Worm (Caenorhabditis elegans) whole organism, L1 larva: ENCODE measurements around the gene math-42.

Experiments
- Y116A8C.19 ChIP-seq: sonication (generic microtip); optimal IDR thresholded peaks from 2 replicates; lab custom pipeline; 2016; ENCODE audit warnings: missing compliant biosample characterization, missing genetic modification characterization, borderline replicate concordance
- alr-1 ChIP-seq: fragments of 200-800 bp; sonication (Bioruptor generic); optimal IDR thresholded peaks from 2 replicates; lab custom pipeline; 2018; ENCODE audit warnings: borderline replicate concordance, mild to moderate bottlenecking, missing genetic modification characterization, missing compliant biosample characterization
- aly-2 ChIP-seq: fragments of 150-350 bp; optimal IDR thresholded peaks from 2 replicates; lab custom pipeline; 2014; ENCODE audit warnings: missing biosample characterization, missing genetic modification characterization
- ama-1 ChIP-seq: fragments of 150-350 bp; optimal IDR thresholded peaks from 2 replicates; lab custom pipeline; 2014
- blmp-1 ChIP-seq: fragments of 150-350 bp; optimal IDR thresholded peaks from 2 replicates; lab custom pipeline; 2014; ENCODE audit warnings: missing biosample characterization, missing genetic modification characterization
- ceh-88 ChIP-seq: fragments of 200-800 bp; sonication (Bioruptor generic); IDR thresholded peaks from 2 replicates; pipeline ENCODE4 v1.3.6; 2022; ENCODE audit warnings: missing genetic modification characterization, missing compliant biosample characterization
- dpl-1 ChIP-seq, 3 experiments: fragments of 150-350 bp in 2 of 3; sonication (generic microtip) in 1 of 3; optimal IDR thresholded peaks; 2 replicates each; lab custom pipeline; 2014 to 2017; ENCODE audit warnings: missing biosample characterization in 3 of 3, missing genetic modification characterization in 3 of 3, missing genetic modification reagents in 3 of 3
- dsc-1 ChIP-seq: sonication (generic microtip); optimal IDR thresholded peaks from 2 replicates; lab custom pipeline; 2016; ENCODE audit warnings: mild to moderate bottlenecking, missing genetic modification characterization, missing compliant biosample characterization
- efl-1 ChIP-seq, 4 experiments: fragments of 150-350 bp; optimal IDR thresholded peaks in 3 of 4; peaks in 1 of 4; 1 replicate in 1 of 4; 2 replicates in 3 of 4; lab custom pipeline; 2014; ENCODE audit warnings: missing biosample characterization in 2 of 4, missing genetic modification characterization in 2 of 4, missing genetic modification reagents in 2 of 4
- elt-2 ChIP-seq: sonication (generic microtip); optimal IDR thresholded peaks from 2 replicates; lab custom pipeline; 2016; ENCODE audit warnings: missing genetic modification characterization, mild to moderate bottlenecking, inconsistent platforms, missing compliant biosample characterization, missing genetic modification reagents
- elt-3 ChIP-seq, 6 experiments: fragments of 150-350 bp in 1 of 6; sonication (generic microtip); optimal IDR thresholded peaks; 2 replicates each; lab custom pipeline; 2017 to 2018; ENCODE audit warnings: missing biosample characterization in 6 of 6, missing genetic modification characterization in 6 of 6, inconsistent platforms in 1 of 6
- fkh-8 ChIP-seq: sonication (generic microtip); optimal IDR thresholded peaks from 2 replicates; lab custom pipeline; 2016; ENCODE audit warnings: mild to moderate bottlenecking, missing genetic modification characterization, missing compliant biosample characterization
- fos-1 ChIP-seq: fragments of 150-350 bp; optimal IDR thresholded peaks from 2 replicates; lab custom pipeline; 2014; ENCODE audit warnings: missing biosample characterization, missing genetic modification characterization
- grh-1 ChIP-seq: fragments of 200-800 bp; sonication (Bioruptor generic); IDR thresholded peaks from 2 replicates; pipeline ENCODE4 v1.3.6; 2022; ENCODE audit warnings: missing genetic modification reagents, missing genetic modification characterization, missing compliant biosample characterization
- hlh-17 ChIP-seq: fragments of 200-800 bp; sonication (Bioruptor generic); optimal IDR thresholded peaks from 2 replicates; lab custom pipeline; 2018; ENCODE audit warnings: missing genetic modification characterization, mild to moderate bottlenecking, missing compliant biosample characterization, moderate library complexity, borderline replicate concordance
- hlh-4 ChIP-seq: sonication (generic microtip); optimal IDR thresholded peaks from 2 replicates; lab custom pipeline; 2016; ENCODE audit warnings: mild to moderate bottlenecking, missing genetic modification characterization, missing compliant biosample characterization
- hpl-2 ChIP-seq: fragments of 150-350 bp; optimal IDR thresholded peaks from 2 replicates; lab custom pipeline; 2014; ENCODE audit warnings: missing biosample characterization, missing genetic modification reagents, missing genetic modification characterization
- isw-1 ChIP-seq: fragments of 200-800 bp; sonication (Bioruptor generic); IDR thresholded peaks from 2 replicates; pipeline ENCODE4 v1.3.6; 2022; ENCODE audit warnings: missing genetic modification characterization, missing compliant biosample characterization
- lin-15B ChIP-seq: fragments of 150-350 bp; sonication (generic microtip); optimal IDR thresholded peaks from 3 replicates; lab custom pipeline; 2014; ENCODE audit warnings: missing biosample characterization, missing genetic modification characterization
- lin-35 ChIP-seq, 2 experiments: fragments of 150-350 bp; optimal IDR thresholded peaks; 2 replicates each; lab custom pipeline; 2014; ENCODE audit warnings: missing biosample characterization in 2 of 2, missing genetic modification characterization in 2 of 2, missing genetic modification reagents in 2 of 2
- lsy-2 ChIP-seq, 2 experiments: fragments of 150-350 bp; optimal IDR thresholded peaks; 2 replicates each; lab custom pipeline; 2014; ENCODE audit warnings: missing biosample characterization in 2 of 2, missing genetic modification characterization in 2 of 2
- mdl-1 ChIP-seq, 2 experiments: fragments of 150-350 bp; optimal IDR thresholded peaks; 2 replicates each; lab custom pipeline; 2014 to 2017; ENCODE audit warnings: missing biosample characterization in 2 of 2, missing genetic modification characterization in 2 of 2, inconsistent platforms in 1 of 2
- mep-1 ChIP-seq: fragments of 150-350 bp; optimal IDR thresholded peaks from 2 replicates; lab custom pipeline; 2014; ENCODE audit warnings: missing biosample characterization, missing genetic modification characterization
- nhr-11 ChIP-seq: fragments of 150-350 bp; optimal IDR thresholded peaks from 2 replicates; lab custom pipeline; 2014; ENCODE audit warnings: missing biosample characterization, missing genetic modification characterization
- nhr-12 ChIP-seq: sonication (generic microtip); optimal IDR thresholded peaks from 2 replicates; lab custom pipeline; 2017; ENCODE audit warnings: missing biosample characterization, missing genetic modification characterization
- nhr-20 ChIP-seq: sonication (generic microtip); optimal IDR thresholded peaks from 2 replicates; lab custom pipeline; 2016; ENCODE audit warnings: mild to moderate bottlenecking, missing genetic modification characterization, missing compliant biosample characterization
- nhr-71 ChIP-seq: sonication (generic microtip); optimal IDR thresholded peaks from 2 replicates; lab custom pipeline; 2016; ENCODE audit warnings: mild to moderate bottlenecking, missing genetic modification characterization, moderate library complexity, missing compliant biosample characterization
- nhr-76 ChIP-seq: sonication (generic microtip); optimal IDR thresholded peaks from 2 replicates; lab custom pipeline; 2017; ENCODE audit warnings: missing biosample characterization, missing genetic modification characterization
- nhr-77 ChIP-seq: fragments of 150-350 bp; optimal IDR thresholded peaks from 2 replicates; lab custom pipeline; 2014; ENCODE audit warnings: missing biosample characterization, missing genetic modification characterization
- nhr-85 ChIP-seq: sonication (generic microtip); peaks from one replicate; lab custom pipeline; 2016; ENCODE audit warnings: missing genetic modification characterization, inconsistent platforms, missing compliant biosample characterization
- pag-3 ChIP-seq: sonication (generic microtip); optimal IDR thresholded peaks from 2 replicates; lab custom pipeline; 2017; ENCODE audit warnings: missing genetic modification characterization, mild to moderate bottlenecking, missing compliant biosample characterization, antibody characterized with exemption, borderline replicate concordance; ENCODE audit not compliant: insufficient read depth
- pax-3 ChIP-seq: fragments of 200-800 bp; sonication (Bioruptor generic); optimal IDR thresholded peaks from 2 replicates; lab custom pipeline; 2018; ENCODE audit warnings: mild to moderate bottlenecking, missing genetic modification characterization, moderate library complexity, missing compliant biosample characterization
- pqm-1 ChIP-seq: sonication (generic microtip); optimal IDR thresholded peaks from 3 replicates; lab custom pipeline; 2017; ENCODE audit warnings: missing biosample characterization, missing genetic modification characterization
- skn-1 ChIP-seq: fragments of 150-350 bp; optimal IDR thresholded peaks from 2 replicates; lab custom pipeline; 2014; ENCODE audit warnings: missing biosample characterization, missing genetic modification characterization
- snpc-4 ChIP-seq: fragments of 150-350 bp; optimal IDR thresholded peaks from 2 replicates; lab custom pipeline; 2014; ENCODE audit warnings: missing biosample characterization, missing genetic modification characterization
- swsn-7 ChIP-seq: sonication (generic microtip); optimal IDR thresholded peaks from 2 replicates; lab custom pipeline; 2016; ENCODE audit warnings: missing genetic modification characterization, missing compliant biosample characterization
- tbx-2 ChIP-seq: sonication (generic microtip); optimal IDR thresholded peaks from 2 replicates; lab custom pipeline; 2016; ENCODE audit warnings: missing genetic modification characterization, missing compliant biosample characterization
- unc-130 ChIP-seq: fragments of 150-350 bp; optimal IDR thresholded peaks from 2 replicates; lab custom pipeline; 2017; ENCODE audit warnings: missing biosample characterization, missing genetic modification characterization, inconsistent platforms
- unc-62 ChIP-seq: fragments of 150-350 bp; optimal IDR thresholded peaks from 2 replicates; lab custom pipeline; 2014; ENCODE audit warnings: missing biosample characterization, missing genetic modification reagents, missing genetic modification characterization
- unc-86 ChIP-seq: sonication (generic microtip); optimal IDR thresholded peaks from 2 replicates; lab custom pipeline; 2016; ENCODE audit warnings: missing genetic modification characterization, missing compliant biosample characterization
- unc-98 ChIP-seq: fragments of 200-800 bp; sonication (Bioruptor generic); IDR thresholded peaks from 2 replicates; pipeline ENCODE4 v1.3.6; 2022; ENCODE audit warnings: missing genetic modification characterization, missing compliant biosample characterization
- vab-15 ChIP-seq: sonication (generic microtip); optimal IDR thresholded peaks from 2 replicates; lab custom pipeline; 2017; ENCODE audit warnings: missing genotype, mild to moderate bottlenecking, missing genetic modification characterization, missing compliant biosample characterization
- xbp-1 ChIP-seq: sonication (generic microtip); optimal IDR thresholded peaks from 2 replicates; lab custom pipeline; 2016; ENCODE audit warnings: missing genetic modification characterization, missing compliant biosample characterization
- zag-1 ChIP-seq: fragments of 150-350 bp; optimal IDR thresholded peaks from 2 replicates; lab custom pipeline; 2014; ENCODE audit warnings: missing biosample characterization, missing genetic modification characterization
- zip-4 ChIP-seq: fragments of 200-800 bp; sonication (Bioruptor generic); optimal IDR thresholded peaks from 2 replicates; lab custom pipeline; 2018; ENCODE audit warnings: mild to moderate bottlenecking, missing genetic modification characterization, moderate library complexity, missing compliant biosample characterization
- ztf-11 ChIP-seq, 2 experiments: sonication (generic microtip); optimal IDR thresholded peaks; 2 replicates each; lab custom pipeline; 2016 to 2017; ENCODE audit warnings: missing genetic modification characterization in 2 of 2, missing biosample characterization in 1 of 2, missing compliant biosample characterization in 1 of 2

The math-42 gene

ce11 chrII:2099139-2099976, at the start of gene math-42:
Gene math-42 (plus strand): TSS chrII:2099926.
- TF ChIP-seq elt-2 (tag; lab: Kevin White, UChicago): peak; percentile 38
- TF ChIP-seq vab-15 (tag; lab: Kevin White, UChicago): no peak

- TF ChIP-seq ama-1 (lab: Kevin White, UChicago) (no peak), efl-1 (optimal IDR thresholded peaks at IDR 0.05; lab: Kevin White, UChicago) (no peak), efl-1 (GFP tag; optimal IDR thresholded peaks at IDR 0.05 in 1 of 2; lab: Kevin White, UChicago) (peak in 1 of 2 experiments; percentile 77)
- TF ChIP-seq, all 84 proteins: peak for 1
Measured at ce11 chrII:2051372-2051771, 48.4 kb upstream of the math-42 start, which contains the start of gene fbxb-35. Gene fbxb-35 (plus strand): TSS chrII:2051672.

- TF ChIP-seq swsn-7 (peak; percentile 51), Y116A8C.19 (no peak), aly-2 (tag; lab: Kevin White, UChicago) (no peak), grh-1 (GFP tag; lab: Robert Waterston, UW) (no peak), ztf-11 (tag; optimal IDR thresholded peaks at IDR 0.05; lab: Kevin White, UChicago) (no peak), elt-2 (tag; lab: Kevin White, UChicago) (peak; percentile 28), hpl-2 (GFP tag; lab: Kevin White, UChicago) (no peak), unc-86 (tag; lab: Kevin White, UChicago) (peak; percentile 10), fkh-8 (peak; percentile 43), nhr-71 (tag; lab: Kevin White, UChicago) (no peak), pag-3 (tag; lab: Kevin White, UChicago) (no peak), unc-62 (GFP tag; lab: Kevin White, UChicago) (no peak), blmp-1 (peak; percentile 13), snpc-4 (tag; lab: Kevin White, UChicago) (peak; percentile 23), pax-3 (tag; lab: Kevin White, UChicago) (no peak), alr-1 (no peak), mdl-1 (tag; optimal IDR thresholded peaks at IDR 0.05; lab: Kevin White, UChicago) (peak in 1 of 2 experiments; percentile 14), vab-15 (tag; lab: Kevin White, UChicago) (peak; percentile 27), nhr-11 (tag; lab: Kevin White, UChicago) (peak; percentile 14), elt-3 (tag; optimal IDR thresholded peaks at IDR 0.05; lab: Kevin White, UChicago) (no peak), tbx-2 (tag; lab: Kevin White, UChicago) (no peak), unc-98 (no peak), fos-1 (no peak), zag-1 (tag; lab: Kevin White, UChicago) (no peak), lsy-2 (tag; optimal IDR thresholded peaks at IDR 0.05; lab: Kevin White, UChicago) (peak; percentile 96 to 98), unc-130 (tag; lab: Kevin White, UChicago) (peak; percentile 79), skn-1 (peak; percentile 55), pqm-1 (tag; lab: Kevin White, UChicago) (no peak), dsc-1 (no peak), ceh-88 (GFP tag; lab: Robert Waterston, UW) (no peak), mep-1 (tag; lab: Kevin White, UChicago) (peak; percentile 77), zip-4 (GFP tag; lab: Kevin White, UChicago) (no peak), nhr-12 (tag; lab: Kevin White, UChicago) (no peak), xbp-1 (peak; percentile 45), hlh-17 (GFP tag; lab: Kevin White, UChicago) (no peak), nhr-20 (tag; lab: Kevin White, UChicago) (no peak), dpl-1 (GFP tag; optimal IDR thresholded peaks at IDR 0.05; lab: Kevin White, UChicago) (peak; percentile 54 to 78 (median 74)), isw-1 (GFP tag; lab: Robert Waterston, UW) (peak; percentile 25), nhr-85 (tag; lab: Kevin White, UChicago) (peak; percentile 68), lin-15B (tag; lab: Kevin White, UChicago) (peak; percentile 41), nhr-77 (tag; lab: Kevin White, UChicago) (no peak), hlh-4 (no peak), nhr-76 (tag; lab: Kevin White, UChicago) (no peak), ama-1 (lab: Kevin White, UChicago) (no peak), lin-35 (GFP tag; optimal IDR thresholded peaks at IDR 0.05; lab: Kevin White, UChicago) (peak; percentile 61 to 77)
Measured at ce11 chrII:2058985-2059384, 40.7 kb upstream of the math-42 start, which contains the start of gene F07E5.5. Gene F07E5.5 (minus strand): TSS chrII:2059070.
